6 worm cellular contexts compared by ENCODE assay signal in the genomic region with DNA sequence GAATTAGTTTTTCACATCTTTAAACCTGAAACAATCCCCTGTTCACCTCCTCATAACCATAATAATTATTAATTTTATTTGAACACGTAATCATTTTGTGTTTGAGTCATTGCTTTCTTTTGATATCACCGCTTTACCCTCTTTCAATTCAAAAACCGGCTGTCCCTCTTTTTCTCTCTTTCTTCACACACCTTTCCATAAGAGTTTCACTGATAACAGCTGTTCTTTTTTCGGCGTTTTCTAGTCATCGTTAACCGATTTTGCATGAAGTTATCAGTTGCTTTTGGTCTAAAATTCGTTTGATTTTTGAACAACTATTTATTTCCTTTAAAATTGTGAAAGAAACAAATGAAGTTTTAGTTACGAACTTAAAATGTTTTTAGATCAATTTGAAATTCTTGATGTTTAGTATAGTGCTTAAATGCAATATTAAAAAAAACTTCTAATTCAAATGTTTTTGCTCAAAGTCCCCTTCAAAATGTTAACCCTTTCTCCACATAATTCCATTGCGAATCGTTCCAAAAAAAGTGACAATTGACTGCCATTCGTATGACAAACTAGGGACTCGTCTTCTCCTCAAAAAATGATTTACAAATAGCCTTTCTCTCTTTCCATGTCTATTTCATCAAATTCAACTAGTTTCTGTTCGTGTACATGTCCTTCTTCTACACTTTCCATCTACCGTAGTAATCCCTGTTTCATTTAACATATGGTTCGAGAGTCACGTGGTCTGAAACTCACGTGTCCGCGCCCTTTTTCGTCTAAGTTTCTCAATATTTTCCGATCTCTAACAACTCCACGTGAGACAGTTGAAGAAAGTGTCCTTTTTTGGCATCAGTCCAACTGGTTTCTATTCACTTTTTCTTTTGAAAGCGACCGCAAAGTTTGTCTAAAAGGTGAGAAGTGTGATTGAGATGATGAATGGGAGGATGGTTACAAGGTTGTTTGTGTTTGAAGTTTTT.
TF ChIP-seq lines count a peak whose summit lies in the region.

No protein-coding gene starts in this region.

TF ChIP-seq in whole organism, L1 larva, 84 proteins besides CTCF, POLR2A, EP300 and RAD21 (continues in another document):
- peak; percentile 21; the same call in 1 of the 2 replicates for TF ChIP-seq isw-1 (GFP tag; IDR thresholded peaks at IDR 0.05; lab: Robert Waterston, UW)
- no peak for TF ChIP-seq tlp-1 (tag; optimal IDR thresholded peaks at IDR 0.05; lab: Kevin White, UChicago)
- TF ChIP-seq elt-2 (tag; optimal IDR thresholded peaks at IDR 0.05; lab: Kevin White, UChicago): peak; percentile 58
- TF ChIP-seq Y116A8C.19 (tag; optimal IDR thresholded peaks at IDR 0.05; lab: Kevin White, UChicago; ENCODE audit: borderline replicate concordance): no peak
- TF ChIP-seq nhr-84 (tag; optimal IDR thresholded peaks at IDR 0.05; lab: Kevin White, UChicago): no peak
- no peak for TF ChIP-seq fkh-10 (GFP tag; optimal IDR thresholded peaks at IDR 0.05; lab: Kevin White, UChicago)
- peak; percentile 41 to 53 for TF ChIP-seq efl-1 (optimal IDR thresholded peaks at IDR 0.05; lab: Kevin White, UChicago)
- TF ChIP-seq efl-1 (GFP tag; optimal IDR thresholded peaks at IDR 0.05 in 1 of 2; lab: Kevin White, UChicago): peak; percentile 23 to 96
- TF ChIP-seq C16A3.4 (tag; optimal IDR thresholded peaks at IDR 0.05; lab: Kevin White, UChicago): peak; percentile 51
- TF ChIP-seq sptf-1 (tag; optimal IDR thresholded peaks at IDR 0.05; lab: Kevin White, UChicago): no peak
- peak; percentile 90 for TF ChIP-seq mep-1 (tag; optimal IDR thresholded peaks at IDR 0.05; lab: Kevin White, UChicago)
- no peak for TF ChIP-seq nhr-12 (tag; optimal IDR thresholded peaks at IDR 0.05; lab: Kevin White, UChicago)
- TF ChIP-seq aly-2 (tag; optimal IDR thresholded peaks at IDR 0.05; lab: Kevin White, UChicago): no peak

TF ChIP-seq in whole organism, L2 larva, 48 proteins besides CTCF, POLR2A, EP300 and RAD21 (continues in another document):
- TF ChIP-seq snpc-4 (tag; optimal IDR thresholded peaks at IDR 0.05; lab: Kevin White, UChicago) (no peak), blmp-1 (tag; optimal IDR thresholded peaks at IDR 0.05; lab: Kevin White, UChicago; ENCODE audit: insufficient read depth) (peak; percentile 95), nhr-11 (tag; optimal IDR thresholded peaks at IDR 0.05; lab: Kevin White, UChicago) (no peak), lin-13 (GFP tag; optimal IDR thresholded peaks at IDR 0.05; lab: Kevin White, UChicago) (no peak), mab-5 (tag; optimal IDR thresholded peaks at IDR 0.05; lab: Kevin White, UChicago) (no peak), dmd-4 (tag; optimal IDR thresholded peaks at IDR 0.05; lab: Kevin White, UChicago) (no peak), ztf-11 (tag; optimal IDR thresholded peaks at IDR 0.05; lab: Kevin White, UChicago) (no peak), unc-62 (GFP tag; optimal IDR thresholded peaks at IDR 0.05; lab: Kevin White, UChicago) (no peak), elt-1 (tag; optimal IDR thresholded peaks at IDR 0.05; lab: Kevin White, UChicago) (no peak), peb-1 (tag; optimal IDR thresholded peaks at IDR 0.05; lab: Kevin White, UChicago) (no peak), fos-1 (tag; optimal IDR thresholded peaks at IDR 0.05; lab: Kevin White, UChicago) (peak; percentile 99), mbf-1 (tag; optimal IDR thresholded peaks at IDR 0.05; lab: Kevin White, UChicago) (no peak), ceh-16 (tag; optimal IDR thresholded peaks at IDR 0.05; lab: Kevin White, UChicago) (no peak), aly-2 (tag; optimal IDR thresholded peaks at IDR 0.05; lab: Kevin White, UChicago) (no peak)

TF ChIP-seq in whole organism, L3 larva, 47 proteins besides CTCF, POLR2A, EP300 and RAD21 (continues in another document):
- peak; percentile 85 for TF ChIP-seq nhr-43 (tag; optimal IDR thresholded peaks at IDR 0.05; lab: Kevin White, UChicago; ENCODE audit: poor library complexity, severe bottlenecking)
- TF ChIP-seq mdl-1 (tag; optimal IDR thresholded peaks at IDR 0.05; lab: Kevin White, UChicago): peak; percentile 81
- no peak for TF ChIP-seq zag-1 (tag; optimal IDR thresholded peaks at IDR 0.05; lab: Kevin White, UChicago)
- no peak for TF ChIP-seq eor-1 (tag; optimal IDR thresholded peaks at IDR 0.05; lab: Kevin White, UChicago)
- TF ChIP-seq ama-1 (optimal IDR thresholded peaks at IDR 0.05; lab: Kevin White, UChicago): no peak
- TF ChIP-seq elt-3 (tag; optimal IDR thresholded peaks at IDR 0.05; lab: Kevin White, UChicago): no peak
- no peak for TF ChIP-seq skn-1 (tag; optimal IDR thresholded peaks at IDR 0.05; lab: Kevin White, UChicago)
- TF ChIP-seq ztf-11 (tag; optimal IDR thresholded peaks at IDR 0.05; lab: Kevin White, UChicago): no peak
- peak; percentile 43 for TF ChIP-seq pha-4 (tag; optimal IDR thresholded peaks at IDR 0.05; lab: Kevin White, UChicago)
- no peak for TF ChIP-seq mml-1 (tag; optimal IDR thresholded peaks at IDR 0.05; lab: Kevin White, UChicago)
- no peak for TF ChIP-seq nhr-12 (tag; optimal IDR thresholded peaks at IDR 0.05; lab: Kevin White, UChicago)
- TF ChIP-seq R02D3.7 (tag; optimal IDR thresholded peaks at IDR 0.05; lab: Kevin White, UChicago): no peak
- no peak for TF ChIP-seq nhr-11 (tag; optimal IDR thresholded peaks at IDR 0.05; lab: Kevin White, UChicago)
- peak; percentile 93 for TF ChIP-seq pqm-1 (tag; optimal IDR thresholded peaks at IDR 0.05; lab: Kevin White, UChicago)

TF ChIP-seq in whole organism, L4 larva, 104 proteins besides CTCF, POLR2A, EP300 and RAD21 (continues in another document):
- TF ChIP-seq F37D6.2 (tag; optimal IDR thresholded peaks at IDR 0.05; lab: Kevin White, UChicago) (no peak), T26A8.4 (GFP tag; IDR thresholded peaks at IDR 0.05; lab: Robert Waterston, UW) (no peak), lin-13 (GFP tag; optimal IDR thresholded peaks at IDR 0.05; lab: Kevin White, UChicago) (peak; percentile 39), lin-29 (GFP tag; IDR thresholded peaks at IDR 0.05; lab: Robert Waterston, UW) (no peak), nhr-48 (tag; optimal IDR thresholded peaks at IDR 0.05; lab: Kevin White, UChicago) (peak; percentile 73), nhr-76 (tag; optimal IDR thresholded peaks at IDR 0.05; lab: Kevin White, UChicago) (peak; percentile 15), mdt-29 (GFP tag; IDR thresholded peaks at IDR 0.05; lab: Robert Waterston, UW) (peak; percentile 76), dmd-8 (GFP tag; IDR thresholded peaks at IDR 0.05; lab: Robert Waterston, UW) (no peak), ztf-11 (tag; optimal IDR thresholded peaks at IDR 0.05; lab: Kevin White, UChicago) (no peak), unc-62 (GFP tag; optimal IDR thresholded peaks at IDR 0.05 in 1 of 2; lab: Kevin White, UChicago) (peak in 1 of 2 experiments; percentile 96), unc-62 (tag; optimal IDR thresholded peaks at IDR 0.05; lab: Kevin White, UChicago) (no peak), Y48G9A.11 (GFP tag; IDR thresholded peaks at IDR 0.05; lab: Robert Waterston, UW) (no peak), zfp-2 (tag; optimal IDR thresholded peaks at IDR 0.05; lab: Kevin White, UChicago) (no peak), saeg-2 (GFP tag; IDR thresholded peaks at IDR 0.05; lab: Robert Waterston, UW) (no peak), D1046.2 (GFP tag; IDR thresholded peaks at IDR 0.05; lab: Robert Waterston, UW) (no peak)

TF ChIP-seq in whole organism, late embryonic, 69 proteins besides CTCF, POLR2A, EP300 and RAD21:
- TF ChIP-seq pha-4 (tag; optimal IDR thresholded peaks at IDR 0.05; lab: Kevin White, UChicago): no peak
- peak; percentile 65 for TF ChIP-seq hlh-30 (tag; optimal IDR thresholded peaks at IDR 0.05; lab: Kevin White, UChicago; ENCODE audit: insufficient read depth)
- TF ChIP-seq sox-2 (GFP tag; IDR thresholded peaks at IDR 0.05; lab: Robert Waterston, UW): no peak

TF ChIP-seq in whole organism, young adult, 124 proteins besides CTCF, POLR2A, EP300 and RAD21 (continues in another document):
- TF ChIP-seq F10E7.11 (tag; optimal IDR thresholded peaks at IDR 0.05; lab: Kevin White, UChicago): no peak
- TF ChIP-seq sdz-38 (tag; optimal IDR thresholded peaks at IDR 0.05; lab: Kevin White, UChicago): no peak
- TF ChIP-seq F23B12.7 (tag; optimal IDR thresholded peaks at IDR 0.05; lab: Kevin White, UChicago; ENCODE audit: insufficient read depth): no peak
- no peak for TF ChIP-seq F52B5.7 (tag; optimal IDR thresholded peaks at IDR 0.05; lab: Kevin White, UChicago)
- TF ChIP-seq die-1 (tag; optimal IDR thresholded peaks at IDR 0.05; lab: Kevin White, UChicago): peak; percentile 19
- peak; percentile 50 for TF ChIP-seq gei-17 (GFP tag; optimal IDR thresholded peaks at IDR 0.05; lab: Kevin White, UChicago)
- TF ChIP-seq lin-35 (GFP tag; optimal IDR thresholded peaks at IDR 0.05; lab: Kevin White, UChicago): no peak
- TF ChIP-seq C17E4.6 (GFP tag; IDR thresholded peaks at IDR 0.05; lab: Robert Waterston, UW): no peak
- peak; percentile 32 for TF ChIP-seq tlf-1 (GFP tag; optimal IDR thresholded peaks at IDR 0.05; lab: Kevin White, UChicago)
- no peak for TF ChIP-seq rpc-1 (optimal IDR thresholded peaks at IDR 0.05; lab: Kevin White, UChicago)
- no peak for TF ChIP-seq rpc-1 (tag; optimal IDR thresholded peaks at IDR 0.05; lab: Kevin White, UChicago)
- TF ChIP-seq lin-40 (tag; optimal IDR thresholded peaks at IDR 0.05; lab: Kevin White, UChicago): peak; percentile 94
- peak; percentile 66 for TF ChIP-seq nhr-80 (tag; optimal IDR thresholded peaks at IDR 0.05; lab: Kevin White, UChicago)
- TF ChIP-seq F57C9.4 (tag; optimal IDR thresholded peaks at IDR 0.05; lab: Kevin White, UChicago): no peak
- peak; percentile 45 for TF ChIP-seq tbp1 (GFP tag; optimal IDR thresholded peaks at IDR 0.05; lab: Kevin White, UChicago)
- peak; percentile 68 for TF ChIP-seq K11D2.4 (GFP tag; IDR thresholded peaks at IDR 0.05; lab: Robert Waterston, UW)
- TF ChIP-seq chd-7 (tag; optimal IDR thresholded peaks at IDR 0.05; lab: Kevin White, UChicago): peak; percentile 78
- TF ChIP-seq F55B11.4 (tag; optimal IDR thresholded peaks at IDR 0.05; lab: Kevin White, UChicago; ENCODE audit: borderline replicate concordance, insufficient read depth): no peak
- TF ChIP-seq F33H1.4 (GFP tag; IDR thresholded peaks at IDR 0.05; lab: Robert Waterston, UW): no peak
- TF ChIP-seq tbx-9 (tag; optimal IDR thresholded peaks at IDR 0.05; lab: Kevin White, UChicago; ENCODE audit: borderline replicate concordance): no peak
- TF ChIP-seq T07F8.4 (tag; optimal IDR thresholded peaks at IDR 0.05; lab: Kevin White, UChicago): no peak
- no peak for TF ChIP-seq snpc-1.1 (tag; optimal IDR thresholded peaks at IDR 0.05; lab: Kevin White, UChicago; ENCODE audit: insufficient read depth)
- TF ChIP-seq let-607 (tag; optimal IDR thresholded peaks at IDR 0.05; lab: Kevin White, UChicago): peak in 1 of 2 experiments; percentile 68
- TF ChIP-seq F57A8.1 (GFP tag; optimal IDR thresholded peaks at IDR 0.05; lab: Kevin White, UChicago): no peak
- peak; percentile 56 for TF ChIP-seq hmg-1.2 (GFP tag; IDR thresholded peaks at IDR 0.05; lab: Robert Waterston, UW)
- no peak for TF ChIP-seq F49E8.2 (tag; optimal IDR thresholded peaks at IDR 0.05; lab: Kevin White, UChicago; ENCODE audit: insufficient read depth)
- no peak for TF ChIP-seq akir-1 (GFP tag; optimal IDR thresholded peaks at IDR 0.05; lab: Kevin White, UChicago)
- TF ChIP-seq snpc-3.4 (tag; optimal IDR thresholded peaks at IDR 0.05; lab: Kevin White, UChicago): no peak
